Fruit fly (Drosophila melanogaster) whole organism, embryonic: ENCODE measurements around the gene BORCS6.
A peak's percentile ranks its signal among the peaks of the same experiment; 100 is the strongest.

Source experiments
- CG12391 ChIP-seq: fragments of 200-800 bp; sonication (Bioruptor generic); optimal IDR thresholded peaks from 3 replicates; lab custom pipeline; 2018; ENCODE audit warnings: missing biosample characterization, mild to moderate bottlenecking, missing genetic modification characterization, moderate library complexity
- CG14860 ChIP-seq: fragments of 200-800 bp; sonication (Bioruptor generic); IDR thresholded peaks from 3 replicates; pipeline ENCODE4 v1.3.6; 2022; ENCODE audit warnings: missing biosample characterization, missing genetic modification characterization; ENCODE audit not compliant: partially characterized antibody
- CG15073 ChIP-seq: fragments of 200-800 bp; sonication (Bioruptor generic); optimal IDR thresholded peaks from 2 replicates; lab custom pipeline; 2016; ENCODE audit warnings: missing biosample characterization, missing genetic modification characterization
- CG15479 ChIP-seq: fragments of 200-800 bp; sonication (Bioruptor generic); optimal IDR thresholded peaks from 3 replicates; lab custom pipeline; 2019; ENCODE audit warnings: missing biosample characterization, mild to moderate bottlenecking, missing genetic modification characterization, moderate library complexity
- CG16815 ChIP-seq: fragments of 200-800 bp; sonication (Bioruptor generic); optimal IDR thresholded peaks from 3 replicates; lab custom pipeline; 2017; ENCODE audit warnings: missing biosample characterization, mild to moderate bottlenecking, missing genetic modification characterization
- CG18619 ChIP-seq: fragments of 200-800 bp; sonication (Bioruptor generic); optimal IDR thresholded peaks from 3 replicates; lab custom pipeline; 2017; ENCODE audit warnings: missing biosample characterization, mild to moderate bottlenecking, missing genetic modification characterization
- CG2712 ChIP-seq: fragments of 200-800 bp; optimal IDR thresholded peaks from 3 replicates; lab custom pipeline; 2019; ENCODE audit warnings: missing biosample characterization, mild to moderate bottlenecking, missing genetic modification characterization, moderate library complexity
- CG31224 ChIP-seq: fragments of 200-800 bp; sonication (Bioruptor generic); IDR thresholded peaks from 2 replicates; pipeline ENCODE4 v1.3.6; 2022; ENCODE audit warnings: missing biosample characterization, missing genetic modification characterization
- CG31365 ChIP-seq: fragments of 200-800 bp; sonication (Bioruptor generic); optimal IDR thresholded peaks from 2 replicates; lab custom pipeline; 2018; ENCODE audit warnings: missing biosample characterization, mild to moderate bottlenecking, missing genetic modification characterization
- CG34422 ChIP-seq: fragments of 200-800 bp; sonication (Bioruptor generic); IDR thresholded peaks from 3 replicates; pipeline ENCODE4 v1.3.6; 2022; ENCODE audit warnings: missing biosample characterization, missing genetic modification characterization
- CG4404 ChIP-seq: fragments of 200-800 bp; sonication (Bioruptor generic); IDR thresholded peaks from 2 replicates; pipeline ENCODE4 v1.3.6; 2022; ENCODE audit warnings: missing biosample characterization, missing genetic modification characterization
- CG4617 ChIP-seq: fragments of 200-800 bp; sonication (Bioruptor generic); optimal IDR thresholded peaks from 3 replicates; lab custom pipeline; 2016; ENCODE audit warnings: missing biosample characterization, missing genetic modification characterization, borderline replicate concordance
- CG6854 ChIP-seq: fragments of 200-800 bp; sonication (Bioruptor generic); optimal IDR thresholded peaks from 3 replicates; lab custom pipeline; 2017; ENCODE audit warnings: missing biosample characterization, mild to moderate bottlenecking, missing genetic modification characterization
- CG7839 ChIP-seq: fragments of 200-800 bp; sonication (Bioruptor generic); optimal IDR thresholded peaks from 3 replicates; lab custom pipeline; 2018; ENCODE audit warnings: missing biosample characterization, mild to moderate bottlenecking, missing genetic modification characterization, moderate library complexity
- CG8924 ChIP-seq: fragments of 200-800 bp; optimal IDR thresholded peaks from 3 replicates; lab custom pipeline; 2019; ENCODE audit warnings: missing biosample characterization, mild to moderate bottlenecking, missing genetic modification characterization, moderate library complexity
- CG9932 ChIP-seq: fragments of 200-800 bp; sonication (Bioruptor generic); IDR thresholded peaks from 2 replicates; pipeline ENCODE4 v1.3.6; 2022; ENCODE audit warnings: missing biosample characterization, missing genetic modification characterization
- D ChIP-seq, 2 experiments: fragments of 200-800 bp in 1 of 2; fragments of >200 bp in 1 of 2; sonication (Bioruptor generic) in 1 of 2; optimal IDR thresholded peaks; 2 replicates in 1 of 2; 3 replicates in 1 of 2; lab custom pipeline; 2017; ENCODE audit warnings: mild to moderate bottlenecking in 1 of 2, missing biosample characterization in 1 of 2, missing genetic modification characterization in 1 of 2, missing genetic modification reagents in 1 of 2
- Hey ChIP-seq: fragments of 200-800 bp; sonication (Bioruptor generic); optimal IDR thresholded peaks from 3 replicates; lab custom pipeline; 2018; ENCODE audit warnings: missing biosample characterization, mild to moderate bottlenecking, missing genetic modification characterization
- Hmr ChIP-seq: fragments of 200-800 bp; sonication (Bioruptor generic); optimal IDR thresholded peaks from 3 replicates; lab custom pipeline; 2017; ENCODE audit warnings: mild to moderate bottlenecking, missing biosample characterization, missing genetic modification reagents, missing genetic modification characterization
- Jarid2 ChIP-seq: fragments of 200-800 bp; sonication (Bioruptor generic); optimal IDR thresholded peaks from 3 replicates; lab custom pipeline; 2017; ENCODE audit warnings: mild to moderate bottlenecking, missing biosample characterization, missing genetic modification reagents, missing genetic modification characterization
- MBD-R2 ChIP-seq: fragments of 200-800 bp; sonication (Bioruptor generic); IDR thresholded peaks from 2 replicates; pipeline ENCODE4 v1.3.6; 2022; ENCODE audit warnings: missing biosample characterization, missing genetic modification characterization
- Max ChIP-seq: fragments of 200-800 bp; sonication (Bioruptor generic); optimal IDR thresholded peaks from 2 replicates; lab custom pipeline; 2016; ENCODE audit warnings: missing biosample characterization, mild to moderate bottlenecking, missing genetic modification characterization
- Meics ChIP-seq: fragments of 200-800 bp; sonication (Bioruptor generic); optimal IDR thresholded peaks from 2 replicates; lab custom pipeline; 2017; ENCODE audit warnings: missing biosample characterization, mild to moderate bottlenecking, missing genetic modification characterization
- NC2α ChIP-seq: fragments of 200-800 bp; sonication (Bioruptor generic); optimal IDR thresholded peaks from 2 replicates; lab custom pipeline; 2016; ENCODE audit warnings: missing biosample characterization, missing genetic modification characterization
- amos ChIP-seq: fragments of 200-800 bp; sonication (Bioruptor generic); IDR thresholded peaks from 2 replicates; pipeline ENCODE4 v1.3.6; 2022; ENCODE audit warnings: missing biosample characterization, missing genetic modification characterization; ENCODE audit not compliant: partially characterized antibody
- cad ChIP-seq: fragments of >200 bp; optimal IDR thresholded peaks from 2 replicates; lab custom pipeline; 2017; ENCODE audit warnings: missing biosample characterization, missing genetic modification characterization
- cg ChIP-seq: fragments of 200-800 bp; sonication (Bioruptor generic); optimal IDR thresholded peaks from 3 replicates; lab custom pipeline; 2019; ENCODE audit warnings: missing biosample characterization, mild to moderate bottlenecking, missing genetic modification characterization, moderate library complexity
- gce ChIP-seq: fragments of 200-800 bp; sonication (Bioruptor generic); IDR thresholded peaks from 3 replicates; pipeline ENCODE4 v1.3.6; 2022; ENCODE audit warnings: missing biosample characterization, missing genetic modification characterization
- klu ChIP-seq: fragments of 200-800 bp; sonication (Bioruptor generic); IDR thresholded peaks from 2 replicates; pipeline ENCODE4 v1.3.6; 2022; ENCODE audit warnings: missing biosample characterization, missing genetic modification characterization
- luna ChIP-seq: fragments of 200-800 bp; sonication (Bioruptor generic); optimal IDR thresholded peaks from 2 replicates; lab custom pipeline; 2016; ENCODE audit warnings: missing biosample characterization, missing genetic modification characterization
- nom ChIP-seq: fragments of 200-800 bp; sonication (Bioruptor generic); optimal IDR thresholded peaks from 2 replicates; lab custom pipeline; 2017; ENCODE audit warnings: missing biosample characterization, missing genetic modification characterization, mild to moderate bottlenecking, moderate library complexity, missing genetic modification reagents
- org-1 ChIP-seq: fragments of 200-800 bp; sonication (Bioruptor generic); optimal IDR thresholded peaks from 2 replicates; lab custom pipeline; 2017; ENCODE audit warnings: missing biosample characterization, missing genetic modification characterization
- slou ChIP-seq: fragments of 200-800 bp; sonication (Bioruptor generic); optimal IDR thresholded peaks from 3 replicates; lab custom pipeline; 2016; ENCODE audit warnings: missing biosample characterization, missing genetic modification characterization
- sna ChIP-seq: fragments of 200-800 bp; sonication (Bioruptor generic); IDR thresholded peaks from 2 replicates; pipeline ENCODE4 v1.3.6; 2022; ENCODE audit warnings: missing biosample characterization, missing genetic modification characterization; ENCODE audit not compliant: partially characterized antibody
- tin ChIP-seq: fragments of 200-800 bp; sonication (Bioruptor generic); optimal IDR thresholded peaks from 3 replicates; lab custom pipeline; 2016; ENCODE audit warnings: missing biosample characterization, missing genetic modification characterization
- trem ChIP-seq: fragments of 200-800 bp; optimal IDR thresholded peaks from 3 replicates; lab custom pipeline; 2019; ENCODE audit warnings: missing biosample characterization, mild to moderate bottlenecking, missing genetic modification characterization, moderate library complexity
- trh ChIP-seq: fragments of 200-800 bp; sonication (Bioruptor generic); optimal IDR thresholded peaks from 2 replicates; lab custom pipeline; 2016; ENCODE audit warnings: missing biosample characterization, missing genetic modification characterization
- z ChIP-seq: fragments of 200-800 bp; sonication (Bioruptor generic); IDR thresholded peaks from 3 replicates; pipeline ENCODE4 v1.3.6; 2022; ENCODE audit warnings: missing biosample characterization, missing genetic modification characterization

The BORCS6 gene

DNA sequence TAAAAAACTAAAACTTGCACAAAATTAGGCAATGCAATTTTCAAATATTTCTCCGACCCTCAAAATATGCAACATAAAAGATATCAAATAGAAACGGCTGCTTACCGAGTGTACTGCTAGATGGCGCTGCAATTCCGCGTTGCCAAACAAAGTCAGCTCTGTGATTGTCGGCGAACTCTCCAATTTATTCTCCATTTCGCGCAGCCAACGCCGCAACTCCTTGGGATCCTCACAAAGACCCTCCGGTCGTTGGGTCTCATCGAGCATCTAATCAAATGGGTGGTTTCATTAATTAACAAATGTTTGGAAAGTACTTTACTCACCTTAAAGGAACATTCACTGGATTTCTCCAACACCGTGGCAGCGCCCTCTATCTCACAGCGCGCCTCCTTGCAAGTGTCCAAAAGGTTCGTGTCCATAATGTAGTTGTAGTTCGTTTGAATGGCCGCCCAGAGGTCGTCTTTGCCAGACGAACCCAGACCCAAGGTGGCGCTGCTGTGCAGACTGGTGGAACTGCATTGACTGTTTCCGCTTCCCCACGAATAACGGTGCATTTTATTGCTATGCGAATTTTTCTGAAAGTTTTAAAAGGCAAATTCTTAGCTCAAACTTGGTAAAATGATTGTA is 34.8 kb upstream of the BORCS6 start (continued):
- TF ChIP-seq gce (GFP tag; lab: Robert Waterston, UW) (peak; percentile 75; the same call in 2 of the 3 replicates), luna (GFP tag; lab: Kevin White, UChicago) (peak; percentile 32), z (GFP tag; lab: Robert Waterston, UW) (no peak), sna (GFP tag; lab: Robert Waterston, UW) (no peak), org-1 (GFP tag; lab: Kevin White, UChicago) (no peak), CG6854 (GFP tag; lab: Kevin White, UChicago) (no peak), amos (GFP tag; lab: Robert Waterston, UW) (no peak), trem (tag; lab: Kevin White, UChicago) (peak; percentile 1), CG14860 (GFP tag; lab: Robert Waterston, UW) (no peak), Meics (GFP tag; lab: Kevin White, UChicago) (peak; percentile 76), CG4404 (GFP tag; lab: Robert Waterston, UW) (peak; percentile 46; the same call in 1 of the 2 replicates), Max (GFP tag; lab: Kevin White, UChicago) (peak; percentile 48), D (optimal IDR thresholded peaks at IDR 0.05; lab: Kevin White, UChicago) (no peak), D (GFP tag; optimal IDR thresholded peaks at IDR 0.05; lab: Kevin White, UChicago) (peak; percentile 13), CG15479 (GFP tag; lab: Kevin White, UChicago) (no peak), Hmr (GFP tag; lab: Kevin White, UChicago) (peak; percentile 74), nom (GFP tag; lab: Kevin White, UChicago) (peak; percentile 69), trh (GFP tag; lab: Kevin White, UChicago) (peak; percentile 31), slou (GFP tag; lab: Kevin White, UChicago) (peak; percentile 66), CG16815 (GFP tag; lab: Kevin White, UChicago) (peak; percentile 76), CG31365 (tag; lab: Kevin White, UChicago) (peak; percentile 46), cg (GFP tag; lab: Kevin White, UChicago) (no peak), CG4617 (GFP tag; lab: Kevin White, UChicago) (peak; percentile 44), NC2α (GFP tag; lab: Kevin White, UChicago) (peak; percentile 50), tin (GFP tag; lab: Kevin White, UChicago) (peak; percentile 86), CG7839 (tag; lab: Kevin White, UChicago) (peak; percentile 71), cad (GFP tag; lab: Kevin White, UChicago) (no peak), MBD-R2 (GFP tag; lab: Robert Waterston, UW) (no peak), CG2712 (tag; lab: Kevin White, UChicago) (peak; percentile 49), CG15073 (GFP tag; lab: Kevin White, UChicago) (peak; percentile 42), CG12391 (tag; lab: Kevin White, UChicago) (no peak), Jarid2 (GFP tag; lab: Kevin White, UChicago) (peak; percentile 6), CG31224 (GFP tag; lab: Robert Waterston, UW) (no peak; the same call in 1 of the 2 replicates), klu (GFP tag; lab: Robert Waterston, UW) (no peak), CG8924 (tag; lab: Kevin White, UChicago) (peak; percentile 9), CG34422 (GFP tag; lab: Robert Waterston, UW) (peak; percentile 81), CG9932 (GFP tag; lab: Robert Waterston, UW) (peak; percentile 82), CG18619 (GFP tag; lab: Kevin White, UChicago) (peak; percentile 75), Hey (tag; lab: Kevin White, UChicago) (no peak)
